Worm (Caenorhabditis elegans) whole organism, L4 larva: ENCODE results near the gene glb-11.

Experiments used
- Y105C5A.15 ChIP-seq: fragments of 200-800 bp; sonication (Bioruptor generic); IDR thresholded peaks from 2 replicates; pipeline ENCODE4 v1.3.6; 2022; ENCODE audit warnings: missing genetic modification characterization, missing compliant biosample characterization
- aha-1 ChIP-seq: fragments of 150-350 bp; peaks from one replicate; lab custom pipeline; 2014; ENCODE audit warnings: missing biosample characterization, missing genetic modification characterization
- ceh-20 ChIP-seq: fragments of 200-800 bp; sonication (Bioruptor generic); IDR thresholded peaks from 2 replicates; pipeline ENCODE4 v1.3.6; 2022; ENCODE audit warnings: missing genetic modification reagents, missing genetic modification characterization, missing compliant biosample characterization
- ceh-82 ChIP-seq: sonication (generic microtip); optimal IDR thresholded peaks from 2 replicates; lab custom pipeline; 2017; ENCODE audit warnings: missing biosample characterization, missing genetic modification characterization
- mdl-1 ChIP-seq, 2 experiments: fragments of 150-350 bp in 1 of 2; sonication (generic microtip) in 1 of 2; optimal IDR thresholded peaks; 2 replicates each; lab custom pipeline; 2014 to 2017; ENCODE audit warnings: missing biosample characterization in 2 of 2, missing genetic modification characterization in 2 of 2
- nhr-102 ChIP-seq: sonication (generic microtip); optimal IDR thresholded peaks from 2 replicates; lab custom pipeline; 2016; ENCODE audit warnings: mild to moderate bottlenecking, missing genetic modification characterization, moderate library complexity, missing compliant biosample characterization
- pha-4 ChIP-seq, 2 experiments: fragments of 150-350 bp in 1 of 2; fragments of 200-800 bp in 1 of 2; sonication (Bioruptor generic) in 1 of 2; IDR thresholded peaks in 1 of 2; optimal IDR thresholded peaks in 1 of 2; 2 replicates each; pipeline versions ENCODE4 v1.3.6 to Lab custom; 2014 to 2022; ENCODE audit warnings: missing genetic modification characterization in 2 of 2, missing genetic modification reagents in 2 of 2, missing biosample characterization in 1 of 2, missing compliant biosample characterization in 1 of 2
- snpc-4 ChIP-seq: fragments of 150-350 bp; optimal IDR thresholded peaks from 2 replicates; lab custom pipeline; 2014; ENCODE audit warnings: missing biosample characterization, missing genetic modification characterization
- unc-62 ChIP-seq, 3 experiments: fragments of 150-350 bp in 1 of 3; sonication (generic microtip); optimal IDR thresholded peaks in 2 of 3; peaks in 1 of 3; 1 replicate in 1 of 3; 2 replicates in 2 of 3; lab custom pipeline; 2014 to 2017; ENCODE audit warnings: missing biosample characterization in 3 of 3, missing genetic modification characterization in 3 of 3, missing genetic modification reagents in 3 of 3, missing genotype in 1 of 3
- ztf-11 ChIP-seq: fragments of 150-350 bp; optimal IDR thresholded peaks from 2 replicates; lab custom pipeline; 2014; ENCODE audit warnings: missing biosample characterization, missing genetic modification characterization

ce11 chrIII:3954828-3955227 lies 37.2 kb downstream of the glb-11 start:
- TF ChIP-seq snpc-4 (tag; lab: Kevin White, UChicago) (no peak), ztf-11 (tag; lab: Kevin White, UChicago) (no peak), aha-1 (tag; lab: Kevin White, UChicago) (no peak), ceh-82 (tag; lab: Kevin White, UChicago) (no peak), unc-62 (GFP tag; optimal IDR thresholded peaks at IDR 0.05 in 1 of 2; lab: Kevin White, UChicago) (no peak), unc-62 (tag; optimal IDR thresholded peaks at IDR 0.05; lab: Kevin White, UChicago) (no peak), mdl-1 (tag; optimal IDR thresholded peaks at IDR 0.05; lab: Kevin White, UChicago) (no peak), Y105C5A.15 (no peak), ceh-20 (GFP tag; lab: Robert Waterston, UW) (no peak), nhr-102 (no peak), pha-4 (GFP tag; IDR thresholded peaks at IDR 0.05; lab: Robert Waterston, UW) (no peak), pha-4 (tag; optimal IDR thresholded peaks at IDR 0.05; lab: Kevin White, UChicago) (no peak)
